Fruit fly (Drosophila melanogaster) whole organism, prepupa: ENCODE data around the gene FASN2.
A peak's percentile ranks its signal among the peaks of the same experiment; 100 is the strongest.

ENCODE experiments used
- Blimp-1 ChIP-seq: fragments of 200-800 bp; sonication (Bioruptor generic); optimal IDR thresholded peaks from 3 replicates; lab custom pipeline; 2017; ENCODE audit warnings: missing biosample characterization, missing genetic modification characterization, mild to moderate bottlenecking, moderate library complexity, missing genetic modification reagents
- CG10631 ChIP-seq: fragments of 200-800 bp; sonication (Bioruptor generic); optimal IDR thresholded peaks from 2 replicates; lab custom pipeline; 2016; ENCODE audit warnings: missing biosample characterization, missing genetic modification characterization
- CG11294 ChIP-seq: fragments of 200-800 bp; sonication (Bioruptor generic); IDR thresholded peaks from 2 replicates; pipeline ENCODE4 v1.3.6; 2022; ENCODE audit warnings: missing biosample characterization, missing genetic modification characterization
- CG15336 ChIP-seq: fragments of 200-800 bp; sonication (Bioruptor generic); IDR thresholded peaks from 2 replicates; pipeline ENCODE4 v1.3.6; 2022; ENCODE audit warnings: missing biosample characterization, missing genetic modification characterization
- CG16779 ChIP-seq: fragments of 200-800 bp; sonication (Bioruptor generic); optimal IDR thresholded peaks from 3 replicates; lab custom pipeline; 2017; ENCODE audit warnings: missing biosample characterization, mild to moderate bottlenecking, missing genetic modification characterization
- CG31627 ChIP-seq: fragments of 200-800 bp; sonication (Bioruptor generic); optimal IDR thresholded peaks from 3 replicates; lab custom pipeline; 2016; ENCODE audit warnings: missing biosample characterization, missing genetic modification characterization
- CG32006 ChIP-seq: fragments of 200-800 bp; sonication (Bioruptor generic); optimal IDR thresholded peaks from 3 replicates; lab custom pipeline; 2017; ENCODE audit warnings: missing biosample characterization, mild to moderate bottlenecking, missing genetic modification characterization
- CG3919 ChIP-seq: fragments of 200-800 bp; sonication (Bioruptor generic); optimal IDR thresholded peaks from 3 replicates; lab custom pipeline; 2016; ENCODE audit warnings: missing biosample characterization, missing genetic modification characterization
- CG6163 ChIP-seq: fragments of 200-800 bp; sonication (Bioruptor generic); IDR thresholded peaks from 3 replicates; pipeline ENCODE4 v1.3.6; 2022; ENCODE audit warnings: missing biosample characterization, missing genetic modification characterization
- CG6276 ChIP-seq: fragments of 200-800 bp; sonication (Bioruptor generic); optimal IDR thresholded peaks from 2 replicates; lab custom pipeline; 2017; ENCODE audit warnings: missing biosample characterization, mild to moderate bottlenecking, missing genetic modification characterization
- CG6792 ChIP-seq: fragments of 200-800 bp; sonication (Bioruptor generic); optimal IDR thresholded peaks from 3 replicates; lab custom pipeline; 2016; ENCODE audit warnings: missing biosample characterization, missing genetic modification characterization
- CG6808 ChIP-seq: fragments of 200-800 bp; sonication (Bioruptor generic); optimal IDR thresholded peaks from 3 replicates; lab custom pipeline; 2017; ENCODE audit warnings: missing biosample characterization, missing genetic modification characterization, mild to moderate bottlenecking, moderate library complexity, missing genetic modification reagents
- CG8119 ChIP-seq: fragments of 200-800 bp; sonication (Bioruptor generic); IDR thresholded peaks from 3 replicates; pipeline ENCODE4 v1.3.6; 2022; ENCODE audit warnings: missing biosample characterization, missing genetic modification characterization
- CG9139 ChIP-seq: fragments of 200-800 bp; sonication (Bioruptor generic); optimal IDR thresholded peaks from 3 replicates; lab custom pipeline; 2017; ENCODE audit warnings: missing biosample characterization, mild to moderate bottlenecking, missing genetic modification characterization
- Eip75B ChIP-seq: fragments of 200-800 bp; sonication (Bioruptor generic); optimal IDR thresholded peaks from 3 replicates; lab custom pipeline; 2016; ENCODE audit warnings: missing biosample characterization, missing genetic modification characterization
- Eip78C ChIP-seq: fragments of 200-800 bp; sonication (Bioruptor generic); peaks from one replicate; lab custom pipeline; 2016; ENCODE audit warnings: missing biosample characterization, missing genetic modification characterization
- Eip93F ChIP-seq: fragments of 200-800 bp; sonication (Bioruptor generic); optimal IDR thresholded peaks from 2 replicates; lab custom pipeline; 2016; ENCODE audit warnings: missing biosample characterization, mild to moderate bottlenecking, missing genetic modification characterization
- Ets21C ChIP-seq: fragments of 200-800 bp; sonication (Bioruptor generic); optimal IDR thresholded peaks from 3 replicates; lab custom pipeline; 2016; ENCODE audit warnings: missing biosample characterization, missing genetic modification characterization
- Gug ChIP-seq: fragments of 200-800 bp; sonication (Bioruptor generic); IDR thresholded peaks from 2 replicates; pipeline ENCODE4 v1.3.6; 2022; ENCODE audit warnings: missing biosample characterization, missing genetic modification characterization
- Hr38 ChIP-seq: sonication (Bioruptor generic); optimal IDR thresholded peaks from 2 replicates; lab custom pipeline; 2016; ENCODE audit warnings: missing biosample characterization, missing genetic modification characterization
- Hr39 ChIP-seq: fragments of 200-800 bp; sonication (Bioruptor generic); optimal IDR thresholded peaks from 2 replicates; lab custom pipeline; 2016; ENCODE audit warnings: missing biosample characterization, missing genetic modification characterization
- Hr4 ChIP-seq: fragments of 200-800 bp; sonication (Bioruptor generic); optimal IDR thresholded peaks from 3 replicates; lab custom pipeline; 2016; ENCODE audit warnings: missing biosample characterization, missing genetic modification characterization
- Met ChIP-seq: fragments of 200-800 bp; sonication (Bioruptor generic); optimal IDR thresholded peaks from 3 replicates; lab custom pipeline; 2016; ENCODE audit warnings: missing biosample characterization, missing genetic modification characterization
- OdsH ChIP-seq: fragments of 200-800 bp; sonication (Bioruptor generic); optimal IDR thresholded peaks from 3 replicates; lab custom pipeline; 2016; ENCODE audit warnings: missing biosample characterization, missing genetic modification characterization
- Sox102F ChIP-seq: fragments of 200-800 bp; sonication (Bioruptor generic); optimal IDR thresholded peaks from 2 replicates; lab custom pipeline; 2016; ENCODE audit warnings: missing biosample characterization, mild to moderate bottlenecking, missing genetic modification characterization
- Sox14 ChIP-seq: fragments of 200-800 bp; sonication (Bioruptor generic); optimal IDR thresholded peaks from 3 replicates; lab custom pipeline; 2016; ENCODE audit warnings: missing biosample characterization, missing genetic modification characterization
- Sox15 ChIP-seq: fragments of 200-800 bp; sonication (Bioruptor generic); optimal IDR thresholded peaks from 3 replicates; lab custom pipeline; 2016; ENCODE audit warnings: missing biosample characterization, missing genetic modification characterization
- achi ChIP-seq: fragments of 200-800 bp; sonication (Bioruptor generic); optimal IDR thresholded peaks from 3 replicates; lab custom pipeline; 2016; ENCODE audit warnings: missing biosample characterization, missing genetic modification characterization
- cyc ChIP-seq: fragments of 200-800 bp; sonication (Bioruptor generic); optimal IDR thresholded peaks from 3 replicates; lab custom pipeline; 2016; ENCODE audit warnings: missing biosample characterization, missing genetic modification characterization
- dac ChIP-seq: fragments of 200-800 bp; sonication (Bioruptor generic); optimal IDR thresholded peaks from 2 replicates; lab custom pipeline; 2017; ENCODE audit warnings: missing biosample characterization, mild to moderate bottlenecking, missing genetic modification characterization
- eg ChIP-seq: fragments of 200-800 bp; sonication (Bioruptor generic); IDR thresholded peaks from 3 replicates; pipeline ENCODE4 v1.3.6; 2022; ENCODE audit warnings: missing biosample characterization, missing genetic modification characterization
- fd59A ChIP-seq: fragments of 200-800 bp; sonication (Bioruptor generic); optimal IDR thresholded peaks from 2 replicates; lab custom pipeline; 2017; ENCODE audit warnings: missing biosample characterization, mild to moderate bottlenecking, missing genetic modification characterization, missing genetic modification reagents
- fkh ChIP-seq: fragments of 200-800 bp; sonication (Bioruptor generic); optimal IDR thresholded peaks from 3 replicates; lab custom pipeline; 2017; ENCODE audit warnings: missing biosample characterization, mild to moderate bottlenecking, missing genetic modification characterization, moderate library complexity
- lz ChIP-seq: fragments of 200-800 bp; sonication (Bioruptor generic); optimal IDR thresholded peaks from 3 replicates; lab custom pipeline; 2016; ENCODE audit warnings: missing biosample characterization, missing genetic modification characterization
- net ChIP-seq: fragments of 200-800 bp; sonication (Bioruptor generic); optimal IDR thresholded peaks from 3 replicates; lab custom pipeline; 2016; ENCODE audit warnings: missing biosample characterization, missing genetic modification characterization
- pdm3 ChIP-seq: fragments of 200-800 bp; sonication (Bioruptor generic); optimal IDR thresholded peaks from 3 replicates; lab custom pipeline; 2016; ENCODE audit warnings: missing biosample characterization, missing genetic modification characterization
- salr ChIP-seq, 2 experiments: fragments of 200-800 bp; sonication (Bioruptor generic); optimal IDR thresholded peaks; 3 replicates each; lab custom pipeline; 2016 to 2018; ENCODE audit warnings: missing biosample characterization in 2 of 2, missing genetic modification characterization in 2 of 2, mild to moderate bottlenecking in 1 of 2
- ss ChIP-seq, 2 experiments: fragments of 200-800 bp; sonication (Bioruptor generic); optimal IDR thresholded peaks; 2 replicates in 1 of 2; 3 replicates in 1 of 2; lab custom pipeline; 2017 to 2018; ENCODE audit warnings: mild to moderate bottlenecking in 2 of 2, missing biosample characterization in 2 of 2, missing genetic modification characterization in 2 of 2, moderate library complexity in 1 of 2
- svp ChIP-seq: fragments of 200-800 bp; sonication (Bioruptor generic); peaks from one replicate; lab custom pipeline; 2016; ENCODE audit warnings: missing biosample characterization, missing genetic modification characterization
- topi ChIP-seq: fragments of 200-800 bp; sonication (Bioruptor generic); optimal IDR thresholded peaks from 3 replicates; lab custom pipeline; 2016; ENCODE audit warnings: missing biosample characterization, missing genetic modification characterization
- vri ChIP-seq: fragments of 200-800 bp; sonication (Bioruptor generic); optimal IDR thresholded peaks from 3 replicates; lab custom pipeline; 2016; ENCODE audit warnings: missing biosample characterization, mild to moderate bottlenecking, missing genetic modification characterization

FASN2 gene

dm6 chr2L:3057951-3058771 lies 14.4 kb downstream of the FASN2 start:
- TF ChIP-seq Sox15, result no peak
- TF ChIP-seq svp (GFP tag; lab: Kevin White, UChicago), result peak; percentile 94
- TF ChIP-seq CG16779 (tag; lab: Kevin White, UChicago), result no peak
- no peak for TF ChIP-seq Hr38
- TF ChIP-seq CG8119 (GFP tag; lab: Robert Waterston, UW), result no peak
- TF ChIP-seq lz (GFP tag; lab: Kevin White, UChicago), result no peak
- TF ChIP-seq CG6276 (GFP tag; lab: Kevin White, UChicago), result no peak
- peak; percentile 82 for TF ChIP-seq fkh (GFP tag; lab: Kevin White, UChicago)
- peak; percentile 56 for TF ChIP-seq vri
- TF ChIP-seq Ets21C (GFP tag; lab: Kevin White, UChicago), result no peak
- TF ChIP-seq Eip78C, result peak; percentile 52
- no peak for TF ChIP-seq salr (GFP tag; optimal IDR thresholded peaks at IDR 0.05; lab: Kevin White, UChicago)
- no peak for TF ChIP-seq net (GFP tag; lab: Kevin White, UChicago)
- TF ChIP-seq ss (GFP tag; optimal IDR thresholded peaks at IDR 0.05; lab: Kevin White, UChicago), result no peak
- TF ChIP-seq achi (GFP tag; lab: Kevin White, UChicago), result no peak
- no peak for TF ChIP-seq CG9139 (GFP tag; lab: Kevin White, UChicago)
- no peak for TF ChIP-seq Sox14 (GFP tag; lab: Kevin White, UChicago)
- peak; percentile 12 for TF ChIP-seq CG6792 (GFP tag; lab: Kevin White, UChicago)
- TF ChIP-seq fd59A (GFP tag; lab: Kevin White, UChicago), result no peak
- TF ChIP-seq OdsH, result no peak
- no peak for TF ChIP-seq Sox102F (GFP tag; lab: Kevin White, UChicago)
- no peak for TF ChIP-seq Eip75B (GFP tag; lab: Kevin White, UChicago)
- TF ChIP-seq, all 60 proteins: peak for 5

- TF ChIP-seq CG9139 (GFP tag; lab: Kevin White, UChicago), result no peak
- TF ChIP-seq Hr38, result no peak
- no peak for TF ChIP-seq topi (GFP tag; lab: Kevin White, UChicago)
- TF ChIP-seq CG3919 (GFP tag; lab: Kevin White, UChicago), result peak; percentile 12
- no peak for TF ChIP-seq Blimp-1
- no peak for TF ChIP-seq CG6808 (GFP tag; lab: Kevin White, UChicago)
- TF ChIP-seq CG31627 (GFP tag; lab: Kevin White, UChicago), result peak; percentile 16
- TF ChIP-seq Eip78C, result peak; percentile 73
- TF ChIP-seq lz (GFP tag; lab: Kevin White, UChicago), result no peak
- peak; percentile 36 for TF ChIP-seq Sox102F (GFP tag; lab: Kevin White, UChicago)
- TF ChIP-seq svp (GFP tag; lab: Kevin White, UChicago), result peak; percentile 35
- TF ChIP-seq CG8119 (GFP tag; lab: Robert Waterston, UW), result peak; percentile 39; the same call in 2 of the 3 replicates
- TF ChIP-seq CG32006, result peak; percentile 65
- TF ChIP-seq salr (GFP tag; optimal IDR thresholded peaks at IDR 0.05; lab: Kevin White, UChicago), result peak in 1 of 2 experiments; percentile 5
- TF ChIP-seq cyc, result peak; percentile 3
- peak; percentile 56 for TF ChIP-seq Hr4 (GFP tag; lab: Kevin White, UChicago)
- TF ChIP-seq Eip93F (GFP tag; lab: Kevin White, UChicago), result no peak
- TF ChIP-seq pdm3, result peak; percentile 31
- TF ChIP-seq Hr39, result peak; percentile 9
- peak; percentile 9 for TF ChIP-seq CG10631
- peak; percentile 44 for TF ChIP-seq eg (GFP tag; lab: Robert Waterston, UW)
- TF ChIP-seq Gug (GFP tag; lab: Robert Waterston, UW), result peak; percentile 29; the same call in 1 of the 2 replicates
- 0 out of 2 replicates have a peak, but pooled peaks have one; percentile 16 for TF ChIP-seq CG11294
- TF ChIP-seq Met (GFP tag; lab: Kevin White, UChicago), result peak; percentile 4
- TF ChIP-seq CG15336 (GFP tag; lab: Robert Waterston, UW), result peak; percentile 51
- no peak for TF ChIP-seq dac (GFP tag; lab: Kevin White, UChicago)
- peak; percentile 63; the same call in 2 of the 3 replicates for TF ChIP-seq CG6163 (GFP tag; lab: Robert Waterston, UW)
- TF ChIP-seq, all 60 proteins: peak for 19
Observed at dm6 chr2L:3058772-3059623, 15.3 kb downstream of the FASN2 start.
